Fruit fly (Drosophila melanogaster) whole organism, pupa: ENCODE measurements around the gene Sptr.

ENCODE experiments used
- CG10348 ChIP-seq: fragments of 200-800 bp; sonication (Bioruptor generic); IDR thresholded peaks from 2 replicates; pipeline ENCODE4 v1.3.6; 2022; ENCODE audit warnings: missing biosample characterization, missing genetic modification characterization
- CG12605 ChIP-seq: fragments of 200-800 bp; sonication (Bioruptor generic); IDR thresholded peaks from 2 replicates; pipeline ENCODE4 v1.3.6; 2022; ENCODE audit warnings: missing biosample characterization, missing genetic modification characterization
- CG13204 ChIP-seq: fragments of 200-800 bp; sonication (Bioruptor generic); optimal IDR thresholded peaks from 2 replicates; lab custom pipeline; 2018; ENCODE audit warnings: missing biosample characterization, mild to moderate bottlenecking, missing genetic modification characterization, moderate library complexity
- CG14655 ChIP-seq: fragments of 200-800 bp; sonication (Bioruptor generic); optimal IDR thresholded peaks from 3 replicates; lab custom pipeline; 2017; ENCODE audit warnings: mild to moderate bottlenecking, missing biosample characterization, missing genetic modification reagents, missing genetic modification characterization
- CG15710 ChIP-seq: fragments of 200-800 bp; sonication (Bioruptor generic); optimal IDR thresholded peaks from 2 replicates; lab custom pipeline; 2018; ENCODE audit warnings: missing biosample characterization, mild to moderate bottlenecking, missing genetic modification characterization, moderate library complexity
- CG17806 ChIP-seq: fragments of 200-800 bp; sonication (Bioruptor generic); optimal IDR thresholded peaks from 2 replicates; lab custom pipeline; 2018; ENCODE audit warnings: missing biosample characterization, mild to moderate bottlenecking, missing genetic modification characterization, moderate library complexity
- CG32121 ChIP-seq: fragments of 200-800 bp; sonication (Bioruptor generic); IDR thresholded peaks from 2 replicates; pipeline ENCODE4 v1.3.6; 2022; ENCODE audit warnings: missing biosample characterization, missing genetic modification characterization
- CG34367 ChIP-seq: fragments of 200-800 bp; sonication (Bioruptor generic); optimal IDR thresholded peaks from 2 replicates; lab custom pipeline; 2018; ENCODE audit warnings: missing biosample characterization, mild to moderate bottlenecking, missing genetic modification characterization
- CG4496 ChIP-seq: fragments of 200-800 bp; sonication (Bioruptor generic); IDR thresholded peaks from 3 replicates; pipeline ENCODE4 v1.3.6; 2022; ENCODE audit warnings: missing biosample characterization, missing genetic modification characterization
- CG8159 ChIP-seq: fragments of 200-800 bp; sonication (Bioruptor generic); optimal IDR thresholded peaks from 3 replicates; lab custom pipeline; 2018; ENCODE audit warnings: missing biosample characterization, mild to moderate bottlenecking, missing genetic modification characterization, moderate library complexity
- CG8301 ChIP-seq: fragments of 200-800 bp; sonication (Bioruptor generic); optimal IDR thresholded peaks from 2 replicates; lab custom pipeline; 2018; ENCODE audit warnings: missing biosample characterization, mild to moderate bottlenecking, missing genetic modification characterization
- CG9948 ChIP-seq: fragments of 200-800 bp; sonication (Bioruptor generic); optimal IDR thresholded peaks from 2 replicates; lab custom pipeline; 2018; ENCODE audit warnings: missing biosample characterization, mild to moderate bottlenecking, missing genetic modification characterization, moderate library complexity
- D1 ChIP-seq: fragments of 200-800 bp; sonication (Bioruptor generic); optimal IDR thresholded peaks from 2 replicates; lab custom pipeline; 2018; ENCODE audit warnings: missing biosample characterization, mild to moderate bottlenecking, missing genetic modification characterization, moderate library complexity
- EcR ChIP-seq: fragments of 200-800 bp; sonication (Bioruptor generic); optimal IDR thresholded peaks from 3 replicates; lab custom pipeline; 2019; ENCODE audit warnings: missing biosample characterization, missing genetic modification characterization, mild to moderate bottlenecking, moderate library complexity, missing genetic modification reagents
- Ets98B ChIP-seq: fragments of 200-800 bp; sonication (Bioruptor generic); IDR thresholded peaks from 2 replicates; pipeline ENCODE4 v1.3.6; 2022; ENCODE audit warnings: missing biosample characterization, missing genetic modification characterization
- Pif1A ChIP-seq: fragments of 200-800 bp; sonication (Bioruptor generic); optimal IDR thresholded peaks from 3 replicates; lab custom pipeline; 2016; ENCODE audit warnings: missing biosample characterization, missing genetic modification characterization
- Pif1B ChIP-seq: fragments of 200-800 bp; sonication (Bioruptor generic); optimal IDR thresholded peaks from 3 replicates; lab custom pipeline; 2016; ENCODE audit warnings: missing biosample characterization, missing genetic modification characterization
- Snoo ChIP-seq: fragments of 200-800 bp; sonication (Bioruptor generic); optimal IDR thresholded peaks from 3 replicates; lab custom pipeline; 2017; ENCODE audit warnings: missing biosample characterization, mild to moderate bottlenecking, missing genetic modification characterization, inconsistent platforms
- fd96Ca ChIP-seq: fragments of 200-800 bp; sonication (Bioruptor generic); IDR thresholded peaks from 3 replicates; pipeline ENCODE4 v1.3.6; 2022; ENCODE audit warnings: missing biosample characterization, missing genetic modification characterization
- gl ChIP-seq: fragments of 200-800 bp; sonication (Bioruptor generic); optimal IDR thresholded peaks from 2 replicates; lab custom pipeline; 2018; ENCODE audit warnings: missing biosample characterization, mild to moderate bottlenecking, missing genetic modification characterization
- rn ChIP-seq: fragments of 200-800 bp; sonication (Bioruptor generic); IDR thresholded peaks from 2 replicates; pipeline ENCODE4 v1.3.6; 2022; ENCODE audit warnings: missing biosample characterization, missing genetic modification characterization

Gene Sptr

dm6 chrX:8464378-8465036 lies at the start of gene Sptr:
Gene Sptr (minus strand): TSS chrX:8464438.
- TF ChIP-seq CG32121 (GFP tag; lab: Robert Waterston, UW) = peak; percentile 93
- peak; percentile 93 for TF ChIP-seq Pif1B (GFP tag; lab: Kevin White, UChicago)
- peak; percentile 92 for TF ChIP-seq CG17806 (tag; lab: Kevin White, UChicago)
- peak; percentile 91 for TF ChIP-seq CG9948
- no peak for TF ChIP-seq CG10348 (GFP tag; lab: Robert Waterston, UW)
- peak; percentile 89 for TF ChIP-seq fd96Ca (GFP tag; lab: Robert Waterston, UW)
- TF ChIP-seq CG12605 (GFP tag; lab: Robert Waterston, UW) = peak; percentile 92
- TF ChIP-seq CG15710 (tag; lab: Kevin White, UChicago) = peak; percentile 94
- TF ChIP-seq EcR (GFP tag; lab: Kevin White, UChicago) = peak; percentile 64
- TF ChIP-seq CG8159 = peak; percentile 95
- peak; percentile 91 for TF ChIP-seq CG14655 (GFP tag; lab: Kevin White, UChicago)
- TF ChIP-seq D1 (tag; lab: Kevin White, UChicago) = peak; percentile 80
- TF ChIP-seq CG13204 (GFP tag; lab: Kevin White, UChicago) = peak; percentile 85
- peak; percentile 83 for TF ChIP-seq gl (tag; lab: Kevin White, UChicago)
- peak; percentile 93 for TF ChIP-seq Pif1A (GFP tag; lab: Kevin White, UChicago)
- TF ChIP-seq Snoo (tag; lab: Kevin White, UChicago) = peak; percentile 92
- TF ChIP-seq CG34367 = peak; percentile 92
- peak; percentile 72 for TF ChIP-seq rn
- peak; percentile 91 for TF ChIP-seq CG8301
- TF ChIP-seq CG4496 (GFP tag; lab: Robert Waterston, UW) = peak; percentile 96
- TF ChIP-seq Ets98B (GFP tag; lab: Robert Waterston, UW) = peak; percentile 95

dm6 chrX:8512251-8512650 lies 48.0 kb upstream of the Sptr start:
- TF ChIP-seq CG13204 (GFP tag; lab: Kevin White, UChicago) (peak; percentile 72), CG10348 (GFP tag; lab: Robert Waterston, UW) (no peak), gl (tag; lab: Kevin White, UChicago) (no peak), CG12605 (GFP tag; lab: Robert Waterston, UW) (no peak), CG4496 (GFP tag; lab: Robert Waterston, UW) (no peak)

dm6 chrX:8510731-8511130 lies 46.5 kb upstream of the Sptr start:
- TF ChIP-seq CG14655 (GFP tag; lab: Kevin White, UChicago) = no peak
- TF ChIP-seq CG17806 (tag; lab: Kevin White, UChicago) = no peak
- no peak for TF ChIP-seq CG4496 (GFP tag; lab: Robert Waterston, UW)
- TF ChIP-seq Pif1A (GFP tag; lab: Kevin White, UChicago) = peak; percentile 1

dm6 chrX:8505023-8505604 lies 40.9 kb upstream of the Sptr start:
- TF ChIP-seq gl (tag; lab: Kevin White, UChicago) (no peak), CG13204 (GFP tag; lab: Kevin White, UChicago) (no peak), CG9948 (no peak), CG17806 (tag; lab: Kevin White, UChicago) (no peak), CG12605 (GFP tag; lab: Robert Waterston, UW) (no peak)

dm6 chrX:8502053-8502452 lies 37.8 kb upstream of the Sptr start:
- TF ChIP-seq CG17806 (tag; lab: Kevin White, UChicago) (no peak), CG4496 (GFP tag; lab: Robert Waterston, UW) (no peak)

dm6 chrX:8501374-8501773 lies 37.1 kb upstream of the Sptr start:
- TF ChIP-seq CG4496 (GFP tag; lab: Robert Waterston, UW) (no peak), CG10348 (GFP tag; lab: Robert Waterston, UW) (no peak), Snoo (tag; lab: Kevin White, UChicago) (no peak), CG12605 (GFP tag; lab: Robert Waterston, UW) (no peak), rn (no peak), Pif1A (GFP tag; lab: Kevin White, UChicago) (no peak)

- TF ChIP-seq Ets98B (GFP tag; lab: Robert Waterston, UW) = peak; percentile 11; the same call in 1 of the 2 replicates
- TF ChIP-seq CG4496 (GFP tag; lab: Robert Waterston, UW) = peak; percentile 49; the same call in 1 of the 3 replicates
- 0 out of 2 replicates have a peak, but pooled peaks have one; percentile 14 for TF ChIP-seq CG12605 (GFP tag; lab: Robert Waterston, UW)
- no peak for TF ChIP-seq CG8301
- TF ChIP-seq Pif1A (GFP tag; lab: Kevin White, UChicago) = peak; percentile 7
- TF ChIP-seq, all 21 proteins: peak for 4
Observed at dm6 chrX:8499151-8499550, 34.9 kb upstream of the Sptr start.
